Fruit fly (Drosophila melanogaster): Measurements from ENCODE around the gene Nepl20.

DNA sequence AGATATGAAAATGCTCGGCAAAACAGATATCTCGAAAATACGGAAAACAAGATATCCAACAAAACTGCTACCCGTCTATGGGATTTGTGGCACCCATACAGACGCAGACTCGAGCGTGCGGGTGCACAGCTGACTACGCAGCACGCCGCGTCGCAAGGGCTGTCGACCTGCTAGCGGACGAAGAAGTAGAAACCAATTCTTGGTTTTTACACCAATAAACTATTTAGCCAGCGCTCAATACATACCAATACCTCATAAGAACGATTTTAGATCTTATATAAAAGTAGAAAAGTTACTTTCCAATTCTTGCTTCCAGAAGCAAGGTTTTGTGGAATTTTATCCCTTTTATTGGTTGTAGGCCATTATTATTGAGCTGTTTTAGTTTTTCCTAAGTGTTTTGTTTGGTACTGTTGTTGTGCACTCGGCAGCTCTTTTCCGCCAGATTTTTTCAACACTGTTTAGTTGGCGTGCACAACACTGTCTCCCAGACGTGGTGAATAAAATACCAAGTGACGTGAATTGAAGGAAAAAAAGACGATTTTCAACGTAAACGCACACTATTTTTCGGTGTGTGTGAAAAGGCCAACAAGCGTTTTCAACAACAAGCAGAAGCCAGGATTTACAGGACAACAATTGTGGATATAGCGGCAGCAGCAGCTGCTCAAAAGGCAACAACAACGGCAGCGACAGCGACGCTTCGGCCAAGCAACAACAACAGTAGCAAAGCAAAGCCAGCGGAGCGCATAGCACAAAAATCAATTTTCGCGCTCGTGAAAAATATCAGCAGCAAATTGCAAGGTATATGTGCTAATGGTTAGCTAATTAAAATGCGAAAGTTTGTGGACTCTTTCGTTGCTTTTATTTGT is 8.2 kb downstream of the Nepl20 start:
- TF ChIP-seq CG8478 (optimal IDR thresholded peaks at IDR 0.05) (no peak), CTCF (optimal IDR thresholded peaks at IDR 0.05) (no peak)
